Worm (Caenorhabditis elegans): ENCODE measurements around the gene clec-51.

clec-51 gene

DNA sequence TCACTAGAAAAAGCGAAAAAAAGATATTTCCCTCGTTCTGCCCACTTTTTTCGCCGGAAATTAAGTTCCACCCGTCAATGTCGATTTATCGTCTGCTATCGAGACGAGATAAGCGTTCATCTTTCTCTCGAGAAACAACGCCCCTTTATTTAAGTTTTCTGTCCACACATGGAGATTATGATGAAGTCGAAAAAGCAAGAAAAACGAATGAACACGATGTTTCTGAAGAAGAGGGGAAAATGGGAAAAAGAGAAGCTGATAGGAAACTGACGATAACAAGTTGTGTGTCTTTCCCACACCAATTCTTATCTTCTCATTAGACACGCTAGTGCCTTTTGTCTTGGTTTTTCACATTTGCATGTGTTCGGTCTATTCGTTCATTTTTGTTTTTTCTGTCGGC is 11.2 kb upstream of the clec-51 start:
- no peak for TF ChIP-seq fkh-10 (GFP tag; optimal IDR thresholded peaks at IDR 0.05)
- TF ChIP-seq elt-2 (tag; optimal IDR thresholded peaks at IDR 0.05): peak; percentile 48
- no peak for TF ChIP-seq nfya-1 (tag; optimal IDR thresholded peaks at IDR 0.05)
- no peak for TF ChIP-seq che-1 (tag; optimal IDR thresholded peaks at IDR 0.05)

ce11 chrIV:8173610-8174009 is 10.0 kb upstream of the clec-51 start:
- no peak for TF ChIP-seq ceh-22 (tag; optimal IDR thresholded peaks at IDR 0.05)

DNA sequence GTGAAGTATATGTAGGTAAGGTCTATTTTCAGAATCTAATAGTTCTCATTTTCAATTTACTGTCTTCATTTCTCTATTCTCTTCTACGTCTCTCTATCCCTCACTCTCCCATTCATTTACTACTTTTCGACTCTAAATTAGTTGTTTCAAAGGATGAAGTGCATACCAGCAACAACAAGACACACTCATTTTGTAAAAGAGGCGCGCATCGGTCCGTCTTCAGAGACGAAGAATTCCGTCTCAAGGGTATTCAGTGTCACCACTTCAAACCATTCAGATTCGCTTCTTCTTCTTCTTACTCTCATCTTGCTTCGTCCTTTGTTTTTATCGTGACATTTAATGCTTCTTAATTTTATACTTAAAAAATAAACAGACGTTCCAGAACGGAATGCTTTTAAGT is 7.8 kb upstream of the clec-51 start:
- TF ChIP-seq ahr-1 (tag; optimal IDR thresholded peaks at IDR 0.05) (no peak), unc-86 (tag; optimal IDR thresholded peaks at IDR 0.05) (no peak), pag-3 (tag; optimal IDR thresholded peaks at IDR 0.05; ENCODE audit: borderline replicate concordance) (no peak), pax-1 (tag; optimal IDR thresholded peaks at IDR 0.05) (no peak), pat-9 (tag; optimal IDR thresholded peaks at IDR 0.05) (no peak), ztf-16 (tag; optimal IDR thresholded peaks at IDR 0.05) (no peak), ceh-22 (tag; optimal IDR thresholded peaks at IDR 0.05) (no peak), K09A11.1 (tag; optimal IDR thresholded peaks at IDR 0.05; ENCODE audit: insufficient read depth) (no peak), sox-4 (tag; optimal IDR thresholded peaks at IDR 0.05) (no peak)

DNA sequence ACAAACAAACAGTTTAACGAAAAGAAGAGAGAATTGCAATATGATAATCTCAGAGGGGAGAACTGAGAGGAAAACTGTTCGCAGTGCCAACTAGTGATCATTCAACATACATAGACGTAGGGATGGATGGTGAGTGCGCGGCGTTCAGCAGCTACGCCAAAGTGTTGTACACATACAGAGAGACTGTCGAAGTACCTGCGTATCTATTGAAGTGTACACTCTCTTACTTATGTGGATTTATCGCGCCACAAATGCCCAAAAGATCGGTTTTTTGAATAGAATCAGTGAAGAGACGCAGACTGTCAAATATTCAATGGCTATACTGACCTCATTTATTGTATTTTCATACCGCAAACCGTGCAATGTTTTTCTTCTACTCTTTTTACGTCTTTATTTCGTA is 6.7 kb upstream of the clec-51 start:
- TF ChIP-seq ref-2 (tag; optimal IDR thresholded peaks at IDR 0.05) (peak; percentile 7), dve-1 (tag; optimal IDR thresholded peaks at IDR 0.05) (peak; percentile 25), pha-4 (tag; optimal IDR thresholded peaks at IDR 0.05) (no peak)

DNA sequence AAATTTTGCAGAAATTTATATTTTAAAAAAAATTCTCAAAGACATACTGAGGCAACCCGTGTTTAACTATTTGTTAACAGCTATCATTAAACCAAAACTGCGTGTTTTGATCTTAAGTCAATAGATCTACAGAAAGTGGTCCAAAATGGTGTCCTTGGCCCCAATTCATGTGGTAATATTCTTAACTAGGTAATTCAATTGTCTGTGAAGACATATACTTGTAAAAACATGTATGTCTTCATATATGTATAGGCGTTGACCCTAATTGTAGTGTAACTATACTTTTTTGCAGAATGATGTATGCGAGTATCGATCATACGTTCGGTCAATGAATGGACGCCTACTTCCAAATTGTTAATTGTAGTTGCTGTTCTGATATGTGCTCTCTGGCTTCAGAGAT is 6.1 kb upstream of the clec-51 start, which contains the start of gene C07G1.15:
TSS of gene C07G1.15 (plus strand) at position 301 of the 400 bp plus-strand sequence.
- TF ChIP-seq odd-2 (tag; optimal IDR thresholded peaks at IDR 0.05) (no peak), Y22D7AL.16 (tag; optimal IDR thresholded peaks at IDR 0.05) (no peak), ceh-48 (tag; optimal IDR thresholded peaks at IDR 0.05) (no peak), pat-9 (tag; optimal IDR thresholded peaks at IDR 0.05) (no peak), K09A11.1 (tag; optimal IDR thresholded peaks at IDR 0.05; ENCODE audit: insufficient read depth) (no peak), ceh-9 (tag; optimal IDR thresholded peaks at IDR 0.05) (no peak), unc-55 (GFP tag; optimal IDR thresholded peaks at IDR 0.05) (no peak), ceh-45 (GFP tag; IDR thresholded peaks at IDR 0.05) (no peak), unc-42 (tag; optimal IDR thresholded peaks at IDR 0.05) (no peak), nhr-232 (tag; optimal IDR thresholded peaks at IDR 0.05) (no peak), ttx-3 (tag; optimal IDR thresholded peaks at IDR 0.05) (no peak), ceh-19 (GFP tag; optimal IDR thresholded peaks at IDR 0.05) (no peak), fkh-10 (GFP tag; optimal IDR thresholded peaks at IDR 0.05) (no peak), ceh-18 (tag; optimal IDR thresholded peaks at IDR 0.05) (no peak), hlh-8 (tag; optimal IDR thresholded peaks at IDR 0.05) (no peak), ceh-30 (tag; optimal IDR thresholded peaks at IDR 0.05) (no peak), ceh-34 (tag; optimal IDR thresholded peaks at IDR 0.05) (no peak), sox-2 (GFP tag; IDR thresholded peaks at IDR 0.05) (no peak)

ce11 chrIV:8168660-8169059 is 5.1 kb upstream of the clec-51 start, which contains the start of gene clec-52:
Gene clec-52, minus strand, starts transcription at chrIV:8168760.
- TF ChIP-seq C38D4.7 (GFP tag; optimal IDR thresholded peaks at IDR 0.05): no peak
- TF ChIP-seq tbx-7 (tag; optimal IDR thresholded peaks at IDR 0.05): no peak
- TF ChIP-seq mec-3 (tag; optimal IDR thresholded peaks at IDR 0.05; ENCODE audit: borderline replicate concordance): no peak
- TF ChIP-seq pag-3 (tag; optimal IDR thresholded peaks at IDR 0.05; ENCODE audit: borderline replicate concordance): no peak
- no peak for TF ChIP-seq F13H6.1 (tag; optimal IDR thresholded peaks at IDR 0.05)
- TF ChIP-seq lim-6 (tag; optimal IDR thresholded peaks at IDR 0.05): no peak
- no peak for TF ChIP-seq hlh-15 (tag; optimal IDR thresholded peaks at IDR 0.05)
- no peak for TF ChIP-seq ref-2 (tag; optimal IDR thresholded peaks at IDR 0.05)
- no peak for TF ChIP-seq ceh-18 (tag; optimal IDR thresholded peaks at IDR 0.05)
- TF ChIP-seq nhr-232 (tag; optimal IDR thresholded peaks at IDR 0.05): no peak
- no peak for TF ChIP-seq unc-86 (tag; optimal IDR thresholded peaks at IDR 0.05)
- no peak for TF ChIP-seq pat-9 (tag; optimal IDR thresholded peaks at IDR 0.05)
- no peak for TF ChIP-seq npax-4 (tag; optimal IDR thresholded peaks at IDR 0.05)
- no peak for TF ChIP-seq sdc-2 (tag; optimal IDR thresholded peaks at IDR 0.05)
- TF ChIP-seq unc-42 (tag; optimal IDR thresholded peaks at IDR 0.05): no peak
- no peak for TF ChIP-seq odd-2 (tag; optimal IDR thresholded peaks at IDR 0.05)
- TF ChIP-seq pha-2 (tag; optimal IDR thresholded peaks at IDR 0.05): no peak
- TF ChIP-seq fax-1 (tag; optimal IDR thresholded peaks at IDR 0.05): no peak
